Worm (Caenorhabditis elegans) whole organism, mixed stage, embryonic: ENCODE measurements around the gene K09D9.3.

ENCODE experiments used
- mls-2 ChIP-seq: sonication (generic microtip); optimal IDR thresholded peaks from 2 replicates; lab custom pipeline; 2016; ENCODE audit warnings: mild to moderate bottlenecking, missing genetic modification characterization, moderate library complexity, missing compliant biosample characterization
- nhr-12 ChIP-seq: fragments of 150-350 bp; optimal IDR thresholded peaks from 2 replicates; lab custom pipeline; 2014; ENCODE audit warnings: missing biosample characterization, missing genetic modification characterization
- snpc-4 ChIP-seq: fragments of 150-350 bp; optimal IDR thresholded peaks from 2 replicates; lab custom pipeline; 2014; ENCODE audit warnings: missing biosample characterization, missing genetic modification characterization
- unc-39 ChIP-seq: fragments of 150-350 bp; optimal IDR thresholded peaks from 2 replicates; lab custom pipeline; 2014; ENCODE audit warnings: missing biosample characterization, missing genetic modification characterization
- unc-62 ChIP-seq: fragments of 150-350 bp; optimal IDR thresholded peaks from 2 replicates; lab custom pipeline; 2014; ENCODE audit warnings: missing biosample characterization, missing genetic modification reagents, missing genetic modification characterization
- ztf-11 ChIP-seq: fragments of 150-350 bp; optimal IDR thresholded peaks from 2 replicates; lab custom pipeline; 2014; ENCODE audit warnings: missing biosample characterization, missing genetic modification characterization

- no peak for TF ChIP-seq mls-2
- no peak for TF ChIP-seq nhr-12 (tag; lab: Kevin White, UChicago)
- TF ChIP-seq snpc-4, result no peak
- TF ChIP-seq unc-39, result no peak
- TF ChIP-seq unc-62 (GFP tag; lab: Kevin White, UChicago), result no peak
- no peak for TF ChIP-seq ztf-11 (tag; lab: Kevin White, UChicago)
These were observed 2.5 kb downstream of the K09D9.3 start, which contains the start of gene K09D9.14 for ce11 chrV:4021776-4022175.
